Worm (Caenorhabditis elegans) whole organism, young adult: ENCODE measurements around the gene syd-1.

Experiments used
- F23B12.7 ChIP-seq: sonication (generic microtip); optimal IDR thresholded peaks from 2 replicates; lab custom pipeline; 2017; ENCODE audit warnings: missing genetic modification characterization, mild to moderate bottlenecking, missing compliant biosample characterization, antibody characterized with exemption, moderate library complexity; ENCODE audit not compliant: insufficient read depth
- F52B5.7 ChIP-seq: sonication (generic microtip); optimal IDR thresholded peaks from 2 replicates; lab custom pipeline; 2016; ENCODE audit warnings: mild to moderate bottlenecking, missing genetic modification characterization, missing compliant biosample characterization
- K11D2.4 ChIP-seq: fragments of 200-800 bp; sonication (Bioruptor generic); IDR thresholded peaks from 2 replicates; pipeline ENCODE4 v1.3.6; 2022; ENCODE audit warnings: missing genetic modification reagents, missing genetic modification characterization, missing compliant biosample characterization
- K12H6.12 ChIP-seq: fragments of 200-800 bp; sonication (Bioruptor generic); optimal IDR thresholded peaks from 2 replicates; lab custom pipeline; 2018; ENCODE audit warnings: mild to moderate bottlenecking, missing genetic modification characterization, missing compliant biosample characterization
- T26A5.8 ChIP-seq: sonication (generic microtip); optimal IDR thresholded peaks from 2 replicates; lab custom pipeline; 2016; ENCODE audit warnings: missing genetic modification characterization, missing compliant biosample characterization
- Y67H2A.10 ChIP-seq: fragments of 200-800 bp; sonication (Bioruptor generic); conservative IDR thresholded peaks from 2 replicates; pipeline ENCODE4 v1.3.6; 2022; ENCODE audit warnings: missing genetic modification reagents, missing genetic modification characterization, missing compliant biosample characterization
- Y79H2A.3 ChIP-seq: fragments of 200-800 bp; sonication (Bioruptor generic); conservative IDR thresholded peaks from 2 replicates; pipeline ENCODE4 v1.3.6; 2022; ENCODE audit warnings: missing genetic modification reagents, missing genetic modification characterization, missing compliant biosample characterization
- ZK185.1 ChIP-seq: sonication (generic microtip); optimal IDR thresholded peaks from 2 replicates; lab custom pipeline; 2016; ENCODE audit warnings: mild to moderate bottlenecking, missing genetic modification characterization, missing compliant biosample characterization; ENCODE audit not compliant: poor library complexity, severe bottlenecking
- ama-1 ChIP-seq, 3 experiments: fragments of 150-350 bp in 1 of 3; sonication (generic microtip) in 2 of 3; optimal IDR thresholded peaks; 2 replicates each; lab custom pipeline; 2014 to 2018; ENCODE audit warnings: missing biosample characterization in 2 of 3, missing genetic modification characterization in 2 of 3, missing genetic modification reagents in 2 of 3
- aptf-3 ChIP-seq: fragments of 200-800 bp; sonication (Bioruptor generic); IDR thresholded peaks from 2 replicates; pipeline ENCODE4 v1.3.6; 2022; ENCODE audit warnings: missing genetic modification characterization, missing compliant biosample characterization
- athp-1 ChIP-seq: sonication (generic microtip); optimal IDR thresholded peaks from 2 replicates; lab custom pipeline; 2017; ENCODE audit warnings: mild to moderate bottlenecking, missing genetic modification characterization, missing compliant biosample characterization
- ceh-27 ChIP-seq: fragments of 200-800 bp; sonication (Bioruptor generic); optimal IDR thresholded peaks from 2 replicates; lab custom pipeline; 2018; ENCODE audit warnings: mild to moderate bottlenecking, missing genetic modification characterization, moderate library complexity, missing compliant biosample characterization
- ceh-79 ChIP-seq: sonication (generic microtip); optimal IDR thresholded peaks from 2 replicates; lab custom pipeline; 2017; ENCODE audit warnings: mild to moderate bottlenecking, missing genetic modification characterization, missing compliant biosample characterization
- ceh-91 ChIP-seq: fragments of 200-800 bp; sonication (Bioruptor generic); IDR thresholded peaks from 2 replicates; pipeline ENCODE4 v1.3.6; 2022; ENCODE audit warnings: missing genetic modification reagents, missing genetic modification characterization, missing compliant biosample characterization
- chd-7 ChIP-seq: sonication (generic microtip); optimal IDR thresholded peaks from 2 replicates; lab custom pipeline; 2016; ENCODE audit warnings: mild to moderate bottlenecking, missing genetic modification characterization, moderate library complexity, missing compliant biosample characterization
- die-1 ChIP-seq: sonication (generic microtip); optimal IDR thresholded peaks from 2 replicates; lab custom pipeline; 2016; ENCODE audit warnings: missing genotype, mild to moderate bottlenecking, missing genetic modification characterization, missing compliant biosample characterization
- him-1 ChIP-seq: sonication (generic microtip); optimal IDR thresholded peaks from 2 replicates; lab custom pipeline; 2016; ENCODE audit warnings: missing genotype, missing genetic modification reagents, missing genetic modification characterization, missing compliant biosample characterization
- hlh-12 ChIP-seq: sonication (generic microtip); optimal IDR thresholded peaks from 2 replicates; lab custom pipeline; 2016; ENCODE audit warnings: missing genetic modification characterization, missing compliant biosample characterization
- hmg-20 ChIP-seq: fragments of 200-800 bp; sonication (Bioruptor generic); IDR thresholded peaks from 2 replicates; pipeline ENCODE4 v1.3.6; 2022; ENCODE audit warnings: missing genetic modification reagents, missing genetic modification characterization, missing compliant biosample characterization
- lin-26 ChIP-seq: fragments of 200-800 bp; sonication (Bioruptor generic); IDR thresholded peaks from 2 replicates; pipeline ENCODE4 v1.3.6; 2022; ENCODE audit warnings: missing genetic modification reagents, missing genetic modification characterization, missing compliant biosample characterization
- lin-40 ChIP-seq: sonication (generic microtip); optimal IDR thresholded peaks from 2 replicates; lab custom pipeline; 2016; ENCODE audit warnings: missing genetic modification characterization, mild to moderate bottlenecking, missing compliant biosample characterization, missing genotype, missing genetic modification reagents
- lin-54 ChIP-seq: fragments of 200-800 bp; sonication (Bioruptor generic); optimal IDR thresholded peaks from 2 replicates; lab custom pipeline; 2018; ENCODE audit warnings: mild to moderate bottlenecking, missing genetic modification characterization, missing compliant biosample characterization
- lsl-1 ChIP-seq: fragments of 200-800 bp; sonication (Bioruptor generic); optimal IDR thresholded peaks from 2 replicates; lab custom pipeline; 2018; ENCODE audit warnings: mild to moderate bottlenecking, missing genetic modification characterization, moderate library complexity, missing compliant biosample characterization
- madf-6 ChIP-seq: fragments of 200-800 bp; sonication (Bioruptor generic); IDR thresholded peaks from 2 replicates; pipeline ENCODE4 v1.3.6; 2022; ENCODE audit warnings: missing genetic modification reagents, missing genetic modification characterization, missing compliant biosample characterization
- madf-8 ChIP-seq: fragments of 200-800 bp; sonication (Bioruptor generic); conservative IDR thresholded peaks from 2 replicates; pipeline ENCODE4 v1.3.6; 2022; ENCODE audit warnings: missing genetic modification reagents, missing genetic modification characterization, missing compliant biosample characterization
- mel-28 ChIP-seq: sonication (generic microtip); optimal IDR thresholded peaks from 2 replicates; lab custom pipeline; 2016; ENCODE audit warnings: borderline replicate concordance, mild to moderate bottlenecking, missing genetic modification characterization, missing compliant biosample characterization
- nhr-120 ChIP-seq: fragments of 200-800 bp; sonication (Bioruptor generic); IDR thresholded peaks from 2 replicates; pipeline ENCODE4 v1.3.6; 2022; ENCODE audit warnings: missing genetic modification characterization, missing compliant biosample characterization
- nhr-27 ChIP-seq: fragments of 200-800 bp; sonication (Bioruptor generic); optimal IDR thresholded peaks from 2 replicates; lab custom pipeline; 2018; ENCODE audit warnings: mild to moderate bottlenecking, missing genetic modification characterization, moderate library complexity, missing compliant biosample characterization
- pha-4 ChIP-seq: fragments of 150-350 bp; sonication (generic microtip); optimal IDR thresholded peaks from 2 replicates; lab custom pipeline; 2014; ENCODE audit warnings: missing biosample characterization, missing genetic modification reagents, missing genetic modification characterization
- rcor-1 ChIP-seq: fragments of 200-800 bp; sonication (Bioruptor generic); IDR thresholded peaks from 2 replicates; pipeline ENCODE4 v1.3.6; 2022; ENCODE audit warnings: missing genetic modification reagents, missing genetic modification characterization, missing compliant biosample characterization
- snpc-4 ChIP-seq, 5 experiments: fragments of 150-350 bp in 1 of 5; sonication (generic microtip) in 4 of 5; optimal IDR thresholded peaks; 2 replicates each; lab custom pipeline; 2014 to 2018; ENCODE audit warnings: missing genetic modification characterization in 5 of 5, missing biosample characterization in 3 of 5, antibody characterized with exemption in 2 of 5, mild to moderate bottlenecking in 2 of 5, missing compliant biosample characterization in 2 of 5, missing genotype in 2 of 5, moderate library complexity in 2 of 5, missing genetic modification reagents in 1 of 5
- unc-62 ChIP-seq: fragments of 150-350 bp; optimal IDR thresholded peaks from 2 replicates; lab custom pipeline; 2014; ENCODE audit warnings: missing biosample characterization, missing genetic modification reagents, missing genetic modification characterization
- zfh-2 ChIP-seq: fragments of 200-800 bp; sonication (Bioruptor generic); conservative IDR thresholded peaks from 2 replicates; pipeline ENCODE4 v1.3.6; 2022; ENCODE audit warnings: missing genetic modification reagents, missing genetic modification characterization, missing compliant biosample characterization
- zim-3 ChIP-seq: sonication (generic microtip); optimal IDR thresholded peaks from 2 replicates; lab custom pipeline; 2017; ENCODE audit warnings: mild to moderate bottlenecking, missing genetic modification characterization, moderate library complexity, missing compliant biosample characterization
- ztf-28 ChIP-seq: fragments of 200-800 bp; sonication (Bioruptor generic); IDR thresholded peaks from 2 replicates; pipeline ENCODE4 v1.3.6; 2022; ENCODE audit warnings: missing genetic modification reagents, missing genetic modification characterization, missing compliant biosample characterization
- ztf-6 ChIP-seq: fragments of 200-800 bp; sonication (Bioruptor generic); IDR thresholded peaks from 2 replicates; pipeline ENCODE4 v1.3.6; 2022; ENCODE audit warnings: missing genetic modification reagents, missing genetic modification characterization, missing compliant biosample characterization

syd-1 gene

DNA sequence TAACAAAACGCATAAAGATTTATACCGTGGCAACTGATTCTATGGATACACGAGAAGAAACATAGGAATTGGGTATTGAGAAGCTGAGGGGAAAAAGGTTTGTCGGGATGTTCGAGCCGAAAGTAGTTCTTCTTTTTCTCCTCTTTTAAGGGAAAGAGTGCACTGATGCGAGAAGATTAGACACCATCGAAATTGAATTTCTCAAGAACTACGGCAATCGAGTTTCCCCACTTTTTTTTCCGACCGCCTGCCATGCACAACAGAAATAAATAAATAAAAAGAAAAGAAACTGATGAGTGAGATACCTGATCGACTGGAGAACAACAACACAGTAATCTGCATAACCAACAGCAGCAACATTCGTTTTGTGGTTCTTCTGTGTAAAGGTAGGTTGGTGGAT is 450 bp downstream of the syd-1 start:
- TF ChIP-seq athp-1 (tag; lab: Kevin White, UChicago), result no peak
- TF ChIP-seq lin-54 (GFP tag; lab: Kevin White, UChicago), result no peak
- no peak for TF ChIP-seq nhr-120 (GFP tag; lab: Robert Waterston, UW)
- TF ChIP-seq chd-7, result no peak
- TF ChIP-seq Y79H2A.3 (GFP tag; lab: Robert Waterston, UW), result no peak
- TF ChIP-seq die-1 (tag; lab: Kevin White, UChicago), result no peak
- no peak for TF ChIP-seq lin-40 (tag; lab: Kevin White, UChicago)
- TF ChIP-seq madf-8, result no peak
- TF ChIP-seq lsl-1 (GFP tag; lab: Kevin White, UChicago), result no peak
- no peak for TF ChIP-seq ama-1 (optimal IDR thresholded peaks at IDR 0.05; lab: Kevin White, UChicago)
- no peak for TF ChIP-seq ama-1 (GFP tag; optimal IDR thresholded peaks at IDR 0.05; lab: Kevin White, UChicago)
- no peak for TF ChIP-seq ceh-91 (GFP tag; lab: Robert Waterston, UW)
- no peak for TF ChIP-seq ztf-28 (GFP tag; lab: Robert Waterston, UW)
- TF ChIP-seq mel-28, result no peak

DNA sequence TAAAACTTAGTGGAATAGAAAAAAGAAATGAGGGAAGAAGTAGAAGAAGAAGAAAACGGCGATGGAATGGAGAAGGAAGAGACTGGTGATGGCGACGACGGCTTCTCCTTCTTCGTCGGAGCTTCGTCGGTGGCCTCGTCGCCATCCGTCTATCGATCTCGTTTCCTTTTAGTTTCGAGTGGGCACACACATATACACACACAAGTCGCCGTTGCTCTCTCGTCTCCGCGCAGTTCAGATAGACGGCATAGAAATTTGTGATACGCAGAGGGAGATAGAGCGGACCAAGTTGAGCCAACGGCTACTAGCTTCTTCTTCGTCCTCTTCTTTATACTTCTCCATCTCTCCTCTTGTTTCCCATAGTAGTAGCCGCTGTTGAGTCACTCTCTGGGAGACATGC is 1.5 kb downstream of the syd-1 start:
- no peak for TF ChIP-seq zim-3 (tag; lab: Kevin White, UChicago)
- TF ChIP-seq chd-7, result peak; percentile 25
- TF ChIP-seq ceh-27 (GFP tag; lab: Kevin White, UChicago), result peak; percentile 18
- TF ChIP-seq rcor-1 (GFP tag; lab: Robert Waterston, UW), result peak; percentile 46; the same call in 1 of the 2 replicates
- no peak for TF ChIP-seq him-1 (tag; lab: Kevin White, UChicago)
- no peak for TF ChIP-seq unc-62
- TF ChIP-seq athp-1 (tag; lab: Kevin White, UChicago), result no peak
- no peak for TF ChIP-seq lin-26
- no peak for TF ChIP-seq ZK185.1 (tag; lab: Kevin White, UChicago)
- no peak for TF ChIP-seq ztf-28 (GFP tag; lab: Robert Waterston, UW)
- TF ChIP-seq K12H6.12 (tag; lab: Kevin White, UChicago), result peak; percentile 37
- TF ChIP-seq K11D2.4, result 0 out of 2 replicates have a peak, but pooled peaks have one; percentile 25
- TF ChIP-seq snpc-4 (GFP tag; optimal IDR thresholded peaks at IDR 0.05; lab: Kevin White, UChicago), result no peak
- no peak for TF ChIP-seq snpc-4 (tag; optimal IDR thresholded peaks at IDR 0.05; lab: Kevin White, UChicago)
- TF ChIP-seq zfh-2 (GFP tag; lab: Robert Waterston, UW), result peak; percentile 79
- TF ChIP-seq hlh-12 (tag; lab: Kevin White, UChicago), result no peak
- TF ChIP-seq madf-8, result no peak
- no peak for TF ChIP-seq lin-54 (GFP tag; lab: Kevin White, UChicago)
- TF ChIP-seq hmg-20 (GFP tag; lab: Robert Waterston, UW), result no peak
- TF ChIP-seq aptf-3 (GFP tag; lab: Robert Waterston, UW), result no peak
- TF ChIP-seq T26A5.8 (tag; lab: Kevin White, UChicago), result no peak
- no peak for TF ChIP-seq Y79H2A.3 (GFP tag; lab: Robert Waterston, UW)
- no peak for TF ChIP-seq F23B12.7 (tag; lab: Kevin White, UChicago)
- TF ChIP-seq ztf-6 (GFP tag; lab: Robert Waterston, UW), result no peak
- no peak for TF ChIP-seq pha-4 (tag; lab: Kevin White, UChicago)

DNA sequence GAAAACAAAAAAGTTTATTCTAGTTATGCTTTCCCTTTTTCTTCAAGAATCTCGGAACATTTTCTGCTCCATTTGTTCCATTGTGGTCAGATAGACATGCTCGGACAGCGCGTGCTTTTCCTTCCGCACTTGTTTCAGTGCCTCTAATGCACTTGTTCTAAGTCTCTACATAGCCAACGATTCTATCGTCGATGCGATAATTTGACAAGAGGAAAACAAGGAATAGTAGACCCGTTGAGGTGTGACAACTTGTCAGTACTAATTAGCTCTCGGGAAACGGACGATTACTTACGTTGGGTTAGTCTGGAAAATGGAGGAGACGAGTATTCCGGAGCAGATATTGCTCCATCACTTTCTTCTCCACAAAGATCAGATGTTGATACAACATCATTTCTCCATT is 6.4 kb downstream of the syd-1 start:
- no peak for TF ChIP-seq him-1 (tag; lab: Kevin White, UChicago)
- TF ChIP-seq ama-1 (optimal IDR thresholded peaks at IDR 0.05; lab: Kevin White, UChicago), result no peak
- no peak for TF ChIP-seq ama-1 (GFP tag; optimal IDR thresholded peaks at IDR 0.05; lab: Kevin White, UChicago)
- TF ChIP-seq ceh-91 (GFP tag; lab: Robert Waterston, UW), result no peak
- TF ChIP-seq madf-6 (GFP tag; lab: Robert Waterston, UW), result no peak
- TF ChIP-seq F52B5.7 (tag; lab: Kevin White, UChicago), result no peak
- TF ChIP-seq nhr-27, result no peak
- no peak for TF ChIP-seq ceh-79 (tag; lab: Kevin White, UChicago)
- TF ChIP-seq Y67H2A.10 (GFP tag; lab: Robert Waterston, UW), result no peak
